Worm (Caenorhabditis elegans) whole organism, late embryonic: ENCODE measurements around the gene Y66A7A.9.
A peak's percentile ranks its signal among the peaks of the same experiment; 100 is the strongest.

Experiments used
- K02D7.2 ChIP-seq: sonication (generic microtip); optimal IDR thresholded peaks from 2 replicates; lab custom pipeline; 2017; ENCODE audit warnings: mild to moderate bottlenecking, missing genetic modification characterization, missing compliant biosample characterization
- K09A11.1 ChIP-seq: sonication (generic microtip); optimal IDR thresholded peaks from 2 replicates; lab custom pipeline; 2017; ENCODE audit warnings: antibody characterized with exemption, mild to moderate bottlenecking, missing genetic modification characterization, missing compliant biosample characterization; ENCODE audit not compliant: insufficient read depth
- ceh-14 ChIP-seq: sonication (generic microtip); optimal IDR thresholded peaks from 2 replicates; lab custom pipeline; 2016; ENCODE audit warnings: missing genotype, missing genetic modification characterization, missing compliant biosample characterization
- ceh-18 ChIP-seq: sonication (generic microtip); optimal IDR thresholded peaks from 2 replicates; lab custom pipeline; 2016; ENCODE audit warnings: missing genetic modification characterization, missing compliant biosample characterization
- ceh-2 ChIP-seq: sonication (generic microtip); optimal IDR thresholded peaks from 2 replicates; lab custom pipeline; 2016; ENCODE audit warnings: missing genotype, missing genetic modification characterization, missing compliant biosample characterization
- ceh-22 ChIP-seq: sonication (generic microtip); optimal IDR thresholded peaks from 2 replicates; lab custom pipeline; 2017; ENCODE audit warnings: missing biosample characterization, missing genetic modification characterization
- ceh-30 ChIP-seq: fragments of 150-350 bp; optimal IDR thresholded peaks from 2 replicates; lab custom pipeline; 2014; ENCODE audit warnings: missing biosample characterization, missing genetic modification characterization
- ceh-34 ChIP-seq: sonication (generic microtip); optimal IDR thresholded peaks from 2 replicates; lab custom pipeline; 2016; ENCODE audit warnings: mild to moderate bottlenecking, missing genetic modification characterization, missing compliant biosample characterization
- ceh-9 ChIP-seq: sonication (generic microtip); optimal IDR thresholded peaks from 2 replicates; lab custom pipeline; 2016; ENCODE audit warnings: mild to moderate bottlenecking, missing genetic modification characterization, inconsistent platforms, missing compliant biosample characterization
- dmd-4 ChIP-seq: sonication (generic microtip); optimal IDR thresholded peaks from 2 replicates; lab custom pipeline; 2016; ENCODE audit warnings: borderline replicate concordance, missing genetic modification characterization, missing compliant biosample characterization
- dve-1 ChIP-seq: sonication (generic microtip); optimal IDR thresholded peaks from 2 replicates; lab custom pipeline; 2017; ENCODE audit warnings: antibody characterized with exemption, mild to moderate bottlenecking, missing genetic modification characterization, missing compliant biosample characterization
- fax-1 ChIP-seq: sonication (generic microtip); optimal IDR thresholded peaks from 2 replicates; lab custom pipeline; 2016; ENCODE audit warnings: missing genotype, missing genetic modification characterization, missing compliant biosample characterization
- gmeb-2 ChIP-seq: sonication (generic microtip); optimal IDR thresholded peaks from 2 replicates; lab custom pipeline; 2016; ENCODE audit warnings: missing genetic modification characterization, inconsistent platforms, missing compliant biosample characterization
- hlh-13 ChIP-seq: fragments of 200-800 bp; sonication (Bioruptor generic); optimal IDR thresholded peaks from 2 replicates; lab custom pipeline; 2018; ENCODE audit warnings: mild to moderate bottlenecking, missing genetic modification characterization, missing compliant biosample characterization
- hlh-30 ChIP-seq: sonication (generic microtip); optimal IDR thresholded peaks from 2 replicates; lab custom pipeline; 2017; ENCODE audit warnings: antibody characterized with exemption, missing genetic modification characterization, missing compliant biosample characterization; ENCODE audit not compliant: insufficient read depth
- madf-2 ChIP-seq: sonication (generic microtip); optimal IDR thresholded peaks from 2 replicates; lab custom pipeline; 2017; ENCODE audit warnings: missing genetic modification characterization, missing compliant biosample characterization
- mec-3 ChIP-seq: sonication (generic microtip); optimal IDR thresholded peaks from 2 replicates; lab custom pipeline; 2016; ENCODE audit warnings: borderline replicate concordance, missing genetic modification characterization, missing compliant biosample characterization
- nfya-1 ChIP-seq: sonication (generic microtip); optimal IDR thresholded peaks from 2 replicates; lab custom pipeline; 2017; ENCODE audit warnings: missing genetic modification characterization, mild to moderate bottlenecking, missing compliant biosample characterization, antibody characterized with exemption, moderate library complexity
- nhr-232 ChIP-seq: sonication (generic microtip); optimal IDR thresholded peaks from 2 replicates; lab custom pipeline; 2016; ENCODE audit warnings: missing genetic modification characterization, missing compliant biosample characterization
- npax-4 ChIP-seq: sonication (generic microtip); optimal IDR thresholded peaks from 2 replicates; lab custom pipeline; 2016; ENCODE audit warnings: missing genetic modification characterization, missing compliant biosample characterization
- pag-3 ChIP-seq: sonication (generic microtip); optimal IDR thresholded peaks from 2 replicates; lab custom pipeline; 2016; ENCODE audit warnings: missing compliant biosample characterization, missing genetic modification characterization, borderline replicate concordance
- pat-9 ChIP-seq: fragments of 200-800 bp; sonication (Bioruptor generic); optimal IDR thresholded peaks from 2 replicates; lab custom pipeline; 2018; ENCODE audit warnings: mild to moderate bottlenecking, missing genetic modification characterization, moderate library complexity, missing compliant biosample characterization
- pha-2 ChIP-seq: sonication (generic microtip); optimal IDR thresholded peaks from 2 replicates; lab custom pipeline; 2017; ENCODE audit warnings: mild to moderate bottlenecking, missing genetic modification characterization, missing compliant biosample characterization
- pha-4 ChIP-seq: fragments of 150-350 bp; optimal IDR thresholded peaks from 2 replicates; lab custom pipeline; 2018; ENCODE audit warnings: missing biosample characterization, missing genetic modification reagents, missing genetic modification characterization
- pqm-1 ChIP-seq: sonication (generic microtip); optimal IDR thresholded peaks from 2 replicates; lab custom pipeline; 2016; ENCODE audit warnings: missing genetic modification characterization, missing compliant biosample characterization
- pros-1 ChIP-seq: fragments of 150-350 bp; optimal IDR thresholded peaks from 2 replicates; lab custom pipeline; 2014; ENCODE audit warnings: missing biosample characterization, missing genetic modification reagents, missing genetic modification characterization
- ref-2 ChIP-seq: sonication (generic microtip); optimal IDR thresholded peaks from 2 replicates; lab custom pipeline; 2016; ENCODE audit warnings: missing genetic modification characterization, missing compliant biosample characterization
- rnt-1 ChIP-seq: sonication (generic microtip); optimal IDR thresholded peaks from 2 replicates; lab custom pipeline; 2016; ENCODE audit warnings: missing genetic modification characterization, missing compliant biosample characterization
- sox-4 ChIP-seq: sonication (generic microtip); optimal IDR thresholded peaks from 2 replicates; lab custom pipeline; 2017; ENCODE audit warnings: mild to moderate bottlenecking, missing genetic modification characterization, inconsistent platforms, missing compliant biosample characterization
- tbx-2 ChIP-seq: sonication (generic microtip); optimal IDR thresholded peaks from 2 replicates; lab custom pipeline; 2016; ENCODE audit warnings: missing genetic modification characterization, missing compliant biosample characterization
- tbx-7 ChIP-seq: sonication (generic microtip); optimal IDR thresholded peaks from 2 replicates; lab custom pipeline; 2016; ENCODE audit warnings: missing genotype, missing genetic modification characterization, missing compliant biosample characterization
- unc-55 ChIP-seq: sonication (generic microtip); optimal IDR thresholded peaks from 2 replicates; lab custom pipeline; 2017; ENCODE audit warnings: missing biosample characterization, missing genetic modification reagents, missing genetic modification characterization
- zip-5 ChIP-seq: sonication (generic microtip); optimal IDR thresholded peaks from 2 replicates; lab custom pipeline; 2016; ENCODE audit warnings: missing genetic modification characterization, missing compliant biosample characterization
- ztf-16 ChIP-seq: sonication (generic microtip); optimal IDR thresholded peaks from 2 replicates; lab custom pipeline; 2017; ENCODE audit warnings: missing genetic modification characterization, missing compliant biosample characterization

The Y66A7A.9 gene

ce11 chrIII:11633444-11633843 lies 21.2 kb upstream of the Y66A7A.9 start:
- no peak for TF ChIP-seq pat-9
- no peak for TF ChIP-seq sox-4
- TF ChIP-seq, all 69 proteins: peak for 0

- no peak for TF ChIP-seq dve-1 (tag; lab: Kevin White, UChicago)
- no peak for TF ChIP-seq hlh-13 (GFP tag; lab: Kevin White, UChicago)
- TF ChIP-seq tbx-2 (tag; lab: Kevin White, UChicago): no peak
- TF ChIP-seq fax-1: no peak
- TF ChIP-seq pha-2 (tag; lab: Kevin White, UChicago): no peak
- no peak for TF ChIP-seq ceh-30 (tag; lab: Kevin White, UChicago)
- no peak for TF ChIP-seq mec-3 (tag; lab: Kevin White, UChicago)
- no peak for TF ChIP-seq zip-5 (tag; lab: Kevin White, UChicago)
- TF ChIP-seq ceh-34 (tag; lab: Kevin White, UChicago): no peak
- TF ChIP-seq pat-9: no peak
- no peak for TF ChIP-seq hlh-30 (tag; lab: Kevin White, UChicago)
- TF ChIP-seq pros-1: no peak
- TF ChIP-seq ceh-14 (tag; lab: Kevin White, UChicago): no peak
- no peak for TF ChIP-seq K09A11.1 (tag; lab: Kevin White, UChicago)
- TF ChIP-seq tbx-7 (tag; lab: Kevin White, UChicago): no peak
Observed at ce11 chrIII:11632376-11632775, 20.1 kb upstream of the Y66A7A.9 start.

- TF ChIP-seq fax-1: no peak
- TF ChIP-seq mec-3 (tag; lab: Kevin White, UChicago): no peak
- TF ChIP-seq ceh-9 (tag; lab: Kevin White, UChicago): no peak
- TF ChIP-seq nhr-232 (tag; lab: Kevin White, UChicago): no peak
- TF ChIP-seq unc-55 (GFP tag; lab: Kevin White, UChicago): no peak
- TF ChIP-seq ceh-18 (tag; lab: Kevin White, UChicago): no peak
- no peak for TF ChIP-seq pqm-1
- no peak for TF ChIP-seq tbx-7 (tag; lab: Kevin White, UChicago)
- TF ChIP-seq pha-4 (tag; lab: Kevin White, UChicago): no peak
- no peak for TF ChIP-seq ceh-22
- no peak for TF ChIP-seq tbx-2 (tag; lab: Kevin White, UChicago)
- TF ChIP-seq ceh-34 (tag; lab: Kevin White, UChicago): no peak
- no peak for TF ChIP-seq rnt-1 (tag; lab: Kevin White, UChicago)
Observed at ce11 chrIII:11631111-11631510, 18.8 kb upstream of the Y66A7A.9 start.

ce11 chrIII:11629354-11629753 lies 17.1 kb upstream of the Y66A7A.9 start, which contains the start of gene Y66A7A.7:
Gene Y66A7A.7 (minus strand): TSS chrIII:11629454.
- TF ChIP-seq gmeb-2 (no peak), nfya-1 (tag; lab: Kevin White, UChicago) (no peak), madf-2 (no peak), pag-3 (tag; lab: Kevin White, UChicago) (no peak), pha-2 (tag; lab: Kevin White, UChicago) (no peak), ceh-2 (no peak)

- TF ChIP-seq ref-2 (tag; lab: Kevin White, UChicago) (no peak), dmd-4 (tag; lab: Kevin White, UChicago) (no peak), npax-4 (no peak), ztf-16 (tag; lab: Kevin White, UChicago) (no peak), mec-3 (tag; lab: Kevin White, UChicago) (peak; percentile 30), K02D7.2 (tag; lab: Kevin White, UChicago) (no peak), madf-2 (no peak), pag-3 (tag; lab: Kevin White, UChicago) (no peak), nhr-232 (tag; lab: Kevin White, UChicago) (no peak)
Observed at ce11 chrIII:11627631-11628030, 15.4 kb upstream of the Y66A7A.9 start.
